Worm (Caenorhabditis elegans) whole organism, mixed stage, embryonic: ENCODE measurements around the gene phg-1.

ENCODE experiments used
- blmp-1 ChIP-seq: fragments of 150-350 bp; optimal IDR thresholded peaks from 2 replicates; lab custom pipeline; 2014; ENCODE audit warnings: missing biosample characterization, missing genetic modification characterization
- ceh-43 ChIP-seq: fragments of 200-800 bp; sonication (Bioruptor generic); optimal IDR thresholded peaks from 2 replicates; lab custom pipeline; 2018; ENCODE audit warnings: mild to moderate bottlenecking, missing genetic modification characterization, moderate library complexity, missing compliant biosample characterization
- ces-1 ChIP-seq: fragments of 150-350 bp; optimal IDR thresholded peaks from 2 replicates; lab custom pipeline; 2014; ENCODE audit warnings: missing biosample characterization, missing genetic modification reagents, missing genetic modification characterization
- cnd-1 ChIP-seq: fragments of 200-800 bp; sonication (Bioruptor generic); optimal IDR thresholded peaks from 2 replicates; lab custom pipeline; 2018; ENCODE audit warnings: mild to moderate bottlenecking, missing genetic modification characterization, missing compliant biosample characterization
- unc-62 ChIP-seq: fragments of 150-350 bp; optimal IDR thresholded peaks from 2 replicates; lab custom pipeline; 2014; ENCODE audit warnings: missing biosample characterization, missing genetic modification reagents, missing genetic modification characterization

- no peak for TF ChIP-seq ces-1 (GFP tag; lab: Kevin White, UChicago)
- no peak for TF ChIP-seq blmp-1 (tag; lab: Kevin White, UChicago)
- no peak for TF ChIP-seq cnd-1
- TF ChIP-seq ceh-43 (GFP tag; lab: Kevin White, UChicago) = no peak
- TF ChIP-seq unc-62 (GFP tag; lab: Kevin White, UChicago) = no peak
Measured at ce11 chrII:10172436-10172973, 35.0 kb downstream of the phg-1 start, which contains the start of gene wbp-11.
